Worm (Caenorhabditis elegans) whole organism, early embryonic: ENCODE results near the gene Y52E8A.2.

Source experiments
- B0310.2 ChIP-seq: sonication (generic microtip); optimal IDR thresholded peaks from 2 replicates; lab custom pipeline; 2016; ENCODE audit warnings: mild to moderate bottlenecking, missing genetic modification characterization, missing compliant biosample characterization
- F13C5.2 ChIP-seq: sonication (generic microtip); optimal IDR thresholded peaks from 2 replicates; lab custom pipeline; 2017; ENCODE audit warnings: mild to moderate bottlenecking, missing genetic modification characterization, inconsistent platforms, missing compliant biosample characterization
- aly-1 ChIP-seq: sonication (generic microtip); optimal IDR thresholded peaks from 2 replicates; lab custom pipeline; 2016; ENCODE audit warnings: missing genetic modification characterization, missing compliant biosample characterization
- ama-1 ChIP-seq: fragments of 150-350 bp; optimal IDR thresholded peaks from 2 replicates; lab custom pipeline; 2014
- ets-7 ChIP-seq: sonication (generic microtip); optimal IDR thresholded peaks from 2 replicates; lab custom pipeline; 2016; ENCODE audit warnings: missing genotype, missing genetic modification characterization, missing compliant biosample characterization
- flt-1 ChIP-seq: fragments of 200-800 bp; sonication (Bioruptor generic); IDR thresholded peaks from 2 replicates; pipeline ENCODE4 v1.3.6; 2022; ENCODE audit warnings: missing genetic modification characterization, missing compliant biosample characterization
- hmbx-1 ChIP-seq: sonication (generic microtip); optimal IDR thresholded peaks from 2 replicates; lab custom pipeline; 2016; ENCODE audit warnings: mild to moderate bottlenecking, missing genetic modification characterization, missing compliant biosample characterization
- hnd-1 ChIP-seq: sonication (generic microtip); optimal IDR thresholded peaks from 2 replicates; lab custom pipeline; 2016; ENCODE audit warnings: missing genetic modification characterization, missing compliant biosample characterization
- scrt-1 ChIP-seq: fragments of 200-800 bp; sonication (Bioruptor generic); IDR thresholded peaks from 2 replicates; pipeline ENCODE4 v1.3.6; 2022; ENCODE audit warnings: missing genetic modification characterization, missing compliant biosample characterization
- sea-1 ChIP-seq: fragments of 200-800 bp; sonication (Bioruptor generic); conservative IDR thresholded peaks from 2 replicates; pipeline ENCODE4 v1.3.6; 2022; ENCODE audit warnings: missing genetic modification characterization, missing compliant biosample characterization
- tbx-11 ChIP-seq: fragments of 200-800 bp; sonication (Bioruptor generic); IDR thresholded peaks from 2 replicates; pipeline ENCODE4 v1.3.6; 2022; ENCODE audit warnings: missing genetic modification characterization, missing compliant biosample characterization
- tbx-37 ChIP-seq: fragments of 200-800 bp; sonication (Bioruptor generic); conservative IDR thresholded peaks from 2 replicates; pipeline ENCODE4 v1.3.6; 2022; ENCODE audit warnings: missing genetic modification reagents, missing genetic modification characterization, missing compliant biosample characterization
- tra-4 ChIP-seq: sonication (generic microtip); optimal IDR thresholded peaks from 2 replicates; lab custom pipeline; 2017; ENCODE audit warnings: missing genetic modification characterization, missing compliant biosample characterization

DNA sequence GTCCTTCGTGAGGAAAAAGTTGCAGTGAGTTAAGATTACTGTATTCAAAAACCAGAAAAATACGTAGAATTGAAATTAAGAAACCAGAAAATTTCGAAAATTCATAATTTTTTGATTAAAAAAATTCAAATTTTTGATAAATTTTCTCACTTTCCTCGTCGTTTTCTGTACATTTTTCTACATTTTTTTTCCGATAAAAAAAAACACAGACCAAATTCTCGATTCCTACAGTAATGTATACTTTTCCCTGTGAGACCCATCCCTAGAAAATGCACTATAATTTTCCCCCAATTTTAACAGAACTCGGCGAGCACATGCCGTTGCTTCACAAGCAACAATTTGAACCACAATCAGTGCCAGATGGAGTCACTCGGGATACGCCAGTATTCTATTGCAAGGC lies 19.2 kb downstream of the Y52E8A.2 start, which contains the start of gene athp-2:
- TF ChIP-seq aly-1 (tag; lab: Kevin White, UChicago) (no peak), scrt-1 (no peak), hmbx-1 (no peak), F13C5.2 (tag; lab: Kevin White, UChicago) (no peak), tbx-37 (GFP tag; lab: Robert Waterston, UW) (no peak), tbx-11 (GFP tag; lab: Robert Waterston, UW) (no peak), ama-1 (lab: Kevin White, UChicago) (no peak), tra-4 (tag; lab: Kevin White, UChicago) (no peak), ets-7 (tag; lab: Kevin White, UChicago) (no peak), hnd-1 (tag; lab: Kevin White, UChicago) (no peak), B0310.2 (tag; lab: Kevin White, UChicago) (no peak), flt-1 (GFP tag; lab: Robert Waterston, UW) (no peak), sea-1 (no peak)
